Fruit fly (Drosophila melanogaster) Kc167 (cell line): ENCODE data around the gene Syx8.

Experiments used
- Myc ChIP-seq: fragments of >200 bp; optimal IDR thresholded peaks from 2 replicates; lab custom pipeline; 2017; ENCODE audit warnings: missing external identifiers
- h ChIP-seq: fragments of >200 bp; optimal IDR thresholded peaks from 3 replicates; lab custom pipeline; 2018; ENCODE audit warnings: missing external identifiers
- insv ChIP-seq: fragments of >200 bp; optimal IDR thresholded peaks from 3 replicates; lab custom pipeline; 2018; ENCODE audit warnings: missing external identifiers
- psq ChIP-seq: fragments of >200 bp; optimal IDR thresholded peaks from 2 replicates; lab custom pipeline; 2017; ENCODE audit warnings: missing external identifiers
- ttk ChIP-seq: sonication (Bioruptor generic); optimal IDR thresholded peaks from 2 replicates; lab custom pipeline; 2017; ENCODE audit warnings: missing external identifiers

DNA sequence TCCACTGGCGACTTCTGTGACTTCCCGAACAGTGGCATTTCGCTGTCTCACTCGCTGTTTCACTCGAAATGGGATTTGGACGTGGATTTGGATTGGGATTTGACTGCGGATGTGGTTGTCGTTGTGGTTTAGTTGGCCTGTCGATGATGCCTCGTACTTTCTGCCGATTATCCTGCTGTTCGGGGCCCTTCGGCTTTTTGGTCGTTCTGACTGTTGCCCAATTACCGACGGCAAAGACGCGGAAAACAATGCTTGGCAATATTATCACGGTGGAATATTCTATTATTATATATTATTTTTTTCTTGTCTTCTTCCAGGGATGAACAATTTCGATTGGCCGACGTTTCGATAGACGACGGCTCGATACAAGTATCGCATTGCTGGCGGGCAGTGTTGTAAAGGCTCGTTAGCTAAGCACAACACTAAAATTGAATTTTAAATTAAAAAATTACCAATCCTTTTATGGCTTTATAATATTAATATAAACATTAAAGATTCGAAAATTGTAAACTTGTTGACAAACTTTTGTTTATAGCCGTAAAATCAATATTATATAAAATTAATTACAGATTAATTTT lies 28.4 kb upstream of the Syx8 start, which contains the start of gene Mo25:
- TF ChIP-seq psq = no peak
- no peak for TF ChIP-seq insv
- TF ChIP-seq Myc (lab: Kevin White, UChicago) = no peak
- no peak for TF ChIP-seq ttk (lab: Kevin White, UChicago)
- no peak for TF ChIP-seq h (lab: Kevin White, UChicago)
